Fruit fly (Drosophila melanogaster): Measurements from ENCODE around the gene Cyp4g1.

Gene Cyp4g1

dm6 chrX:469235-469634, at the start of gene Cyp4g1:
Cyp4g1 (minus strand) TSS chrX:469335.
- TF ChIP-seq Hr78 (GFP tag; optimal IDR thresholded peaks at IDR 0.05) (no peak), usp (GFP tag; optimal IDR thresholded peaks at IDR 0.05) (no peak), CG9705 (GFP tag; optimal IDR thresholded peaks at IDR 0.05) (no peak)

- TF ChIP-seq CG32264 (GFP tag; optimal IDR thresholded peaks at IDR 0.05) (no peak), Sp1 (GFP tag; optimal IDR thresholded peaks at IDR 0.05) (no peak), Rel (GFP tag; optimal IDR thresholded peaks at IDR 0.05) (no peak), Rel (tag; optimal IDR thresholded peaks at IDR 0.05) (no peak), rgr (GFP tag; optimal IDR thresholded peaks at IDR 0.05) (no peak), brk (GFP tag; optimal IDR thresholded peaks at IDR 0.05) (no peak), Jra (GFP tag; optimal IDR thresholded peaks at IDR 0.05) (no peak), Myc (optimal IDR thresholded peaks at IDR 0.05) (no peak), psq (GFP tag; optimal IDR thresholded peaks at IDR 0.05) (no peak), Dfd (GFP tag; optimal IDR thresholded peaks at IDR 0.05) (no peak), CG9705 (GFP tag; optimal IDR thresholded peaks at IDR 0.05) (no peak), pan (optimal IDR thresholded peaks at IDR 0.05) (no peak), HLH106 (tag; optimal IDR thresholded peaks at IDR 0.05) (no peak), Dif (GFP tag; optimal IDR thresholded peaks at IDR 0.05; ENCODE audit: partially characterized antibody) (no peak)
These were observed 49.7 kb upstream of the Cyp4g1 start for dm6 chrX:518858-519257.

- TF ChIP-seq lola (GFP tag; optimal IDR thresholded peaks at IDR 0.05) (no peak), CrebA (GFP tag; optimal IDR thresholded peaks at IDR 0.05; ENCODE audit: borderline replicate concordance) (no peak), N (GFP tag; optimal IDR thresholded peaks at IDR 0.05) (no peak), Sp1 (GFP tag; optimal IDR thresholded peaks at IDR 0.05) (no peak), Dif (GFP tag; optimal IDR thresholded peaks at IDR 0.05; ENCODE audit: partially characterized antibody) (no peak), Vsx2 (GFP tag; optimal IDR thresholded peaks at IDR 0.05; ENCODE audit: partially characterized antibody) (no peak), HLH106 (tag; optimal IDR thresholded peaks at IDR 0.05) (no peak), woc (GFP tag; optimal IDR thresholded peaks at IDR 0.05) (no peak)
These were observed 46.5 kb upstream of the Cyp4g1 start for dm6 chrX:515676-516075.

- no peak for TF ChIP-seq sage (GFP tag; optimal IDR thresholded peaks at IDR 0.05)
- TF ChIP-seq jim (GFP tag; optimal IDR thresholded peaks at IDR 0.05), result no peak
- no peak for TF ChIP-seq fru (GFP tag; optimal IDR thresholded peaks at IDR 0.05)
- no peak for TF ChIP-seq Abd-B (GFP tag; optimal IDR thresholded peaks at IDR 0.05)
- no peak for TF ChIP-seq Dfd (GFP tag; optimal IDR thresholded peaks at IDR 0.05)
- TF ChIP-seq pan (optimal IDR thresholded peaks at IDR 0.05), result no peak
These were observed 43.4 kb upstream of the Cyp4g1 start for dm6 chrX:512527-512926.

dm6 chrX:510528-510927, 41.4 kb upstream of the Cyp4g1 start:
- peak; percentile 39 for TF ChIP-seq Hnf4 (GFP tag; optimal IDR thresholded peaks at IDR 0.05)
- TF ChIP-seq sv (GFP tag; optimal IDR thresholded peaks at IDR 0.05), result no peak
- peak; percentile 16 for TF ChIP-seq psq (GFP tag; optimal IDR thresholded peaks at IDR 0.05)
- no peak for TF ChIP-seq brk (GFP tag; optimal IDR thresholded peaks at IDR 0.05)
- TF ChIP-seq N (GFP tag; optimal IDR thresholded peaks at IDR 0.05), result no peak
- TF ChIP-seq br (GFP tag; optimal IDR thresholded peaks at IDR 0.05), result peak; percentile 29
- no peak for TF ChIP-seq Rel (GFP tag; optimal IDR thresholded peaks at IDR 0.05)
- TF ChIP-seq Rel (tag; optimal IDR thresholded peaks at IDR 0.05), result peak; percentile 54
- no peak for TF ChIP-seq OdsH (GFP tag; optimal IDR thresholded peaks at IDR 0.05)

dm6 chrX:509117-509516, 40.0 kb upstream of the Cyp4g1 start, which contains the start of gene arg:
arg (plus strand) TSS chrX:509435.
- TF ChIP-seq Rel (GFP tag; optimal IDR thresholded peaks at IDR 0.05) (no peak), Rel (tag; optimal IDR thresholded peaks at IDR 0.05) (no peak), GATAd (GFP tag; optimal IDR thresholded peaks at IDR 0.05) (no peak), sv (GFP tag; optimal IDR thresholded peaks at IDR 0.05) (no peak), dl (GFP tag; optimal IDR thresholded peaks at IDR 0.05; ENCODE audit: insufficient read depth in 1 of 2, partially characterized antibody in 2 of 2) (no peak), Dif (GFP tag; optimal IDR thresholded peaks at IDR 0.05; ENCODE audit: partially characterized antibody) (no peak), Myc (optimal IDR thresholded peaks at IDR 0.05) (no peak), Mio (GFP tag; optimal IDR thresholded peaks at IDR 0.05) (no peak), HLH106 (tag; optimal IDR thresholded peaks at IDR 0.05) (no peak), psq (GFP tag; optimal IDR thresholded peaks at IDR 0.05) (no peak), CG32264 (GFP tag; optimal IDR thresholded peaks at IDR 0.05) (no peak), jim (GFP tag; optimal IDR thresholded peaks at IDR 0.05) (no peak), Dfd (GFP tag; optimal IDR thresholded peaks at IDR 0.05) (no peak)

All from whole organism, wandering third instar larva.